Fruit fly (Drosophila melanogaster) whole organism, embryonic: ENCODE data around the gene BBIP1.

Experiments used
- ATbp ChIP-seq: fragments of 200-800 bp; sonication (Bioruptor generic); optimal IDR thresholded peaks from 2 replicates; lab custom pipeline; 2017; ENCODE audit warnings: missing biosample characterization, mild to moderate bottlenecking, missing genetic modification characterization, missing genetic modification reagents
- Bdp1 ChIP-seq: fragments of 200-800 bp; sonication (Bioruptor generic); optimal IDR thresholded peaks from 3 replicates; lab custom pipeline; 2016; ENCODE audit warnings: missing biosample characterization, missing genetic modification characterization
- BtbVII ChIP-seq: fragments of 200-800 bp; sonication (Bioruptor generic); optimal IDR thresholded peaks from 3 replicates; lab custom pipeline; 2017; ENCODE audit warnings: missing biosample characterization, mild to moderate bottlenecking, missing genetic modification characterization
- CG1024 ChIP-seq: fragments of 200-800 bp; sonication (Bioruptor generic); IDR thresholded peaks from 2 replicates; pipeline ENCODE4 v1.3.6; 2022; ENCODE audit warnings: missing biosample characterization, missing genetic modification characterization
- CG12104 ChIP-seq: fragments of 200-800 bp; sonication (Bioruptor generic); optimal IDR thresholded peaks from 3 replicates; lab custom pipeline; 2016; ENCODE audit warnings: missing biosample characterization, missing genetic modification characterization
- CG12155 ChIP-seq: fragments of 200-800 bp; sonication (Bioruptor generic); optimal IDR thresholded peaks from 3 replicates; lab custom pipeline; 2016; ENCODE audit warnings: missing biosample characterization, missing genetic modification characterization
- CG12391 ChIP-seq: fragments of 200-800 bp; sonication (Bioruptor generic); optimal IDR thresholded peaks from 3 replicates; lab custom pipeline; 2018; ENCODE audit warnings: missing biosample characterization, mild to moderate bottlenecking, missing genetic modification characterization, moderate library complexity
- CG12744 ChIP-seq: fragments of 200-800 bp; sonication (Bioruptor generic); optimal IDR thresholded peaks from 2 replicates; lab custom pipeline; 2016; ENCODE audit warnings: missing biosample characterization, missing genetic modification characterization
- CG12769 ChIP-seq: fragments of 200-800 bp; sonication (Bioruptor generic); optimal IDR thresholded peaks from 2 replicates; lab custom pipeline; 2019; ENCODE audit warnings: missing biosample characterization, mild to moderate bottlenecking, missing genetic modification characterization, moderate library complexity
- CG13424 ChIP-seq: fragments of 200-800 bp; sonication (Bioruptor generic); optimal IDR thresholded peaks from 2 replicates; lab custom pipeline; 2019; ENCODE audit warnings: missing biosample characterization, mild to moderate bottlenecking, missing genetic modification characterization, moderate library complexity
- CG13894 ChIP-seq: fragments of 200-800 bp; sonication (Bioruptor generic); optimal IDR thresholded peaks from 3 replicates; lab custom pipeline; 2018; ENCODE audit warnings: missing biosample characterization, mild to moderate bottlenecking, missing genetic modification characterization, moderate library complexity
- CG15601 ChIP-seq: fragments of 200-800 bp; sonication (Bioruptor generic); optimal IDR thresholded peaks from 3 replicates; lab custom pipeline; 2019; ENCODE audit warnings: missing biosample characterization, mild to moderate bottlenecking, missing genetic modification characterization, moderate library complexity
- CG17612 ChIP-seq: fragments of 200-800 bp; sonication (Bioruptor generic); IDR thresholded peaks from 2 replicates; pipeline ENCODE4 v1.3.6; 2022; ENCODE audit warnings: missing biosample characterization, missing genetic modification characterization
- CG17829 ChIP-seq: fragments of 200-800 bp; optimal IDR thresholded peaks from 2 replicates; lab custom pipeline; 2019; ENCODE audit warnings: missing biosample characterization, mild to moderate bottlenecking, missing genetic modification characterization, moderate library complexity
- CG2116 ChIP-seq: fragments of 200-800 bp; sonication (Bioruptor generic); optimal IDR thresholded peaks from 3 replicates; lab custom pipeline; 2018; ENCODE audit warnings: missing biosample characterization, mild to moderate bottlenecking, missing genetic modification characterization
- CG2889 ChIP-seq: fragments of 200-800 bp; sonication (Bioruptor generic); IDR thresholded peaks from 3 replicates; pipeline ENCODE4 v1.3.6; 2022; ENCODE audit warnings: missing biosample characterization, missing genetic modification characterization
- CG30020 ChIP-seq: fragments of 200-800 bp; optimal IDR thresholded peaks from 2 replicates; lab custom pipeline; 2019; ENCODE audit warnings: missing biosample characterization, mild to moderate bottlenecking, missing genetic modification characterization, moderate library complexity
- CG3281 ChIP-seq: fragments of 200-800 bp; sonication (Bioruptor generic); optimal IDR thresholded peaks from 3 replicates; lab custom pipeline; 2017; ENCODE audit warnings: missing biosample characterization, mild to moderate bottlenecking, missing genetic modification characterization
- CG34376 ChIP-seq: fragments of 200-800 bp; sonication (Bioruptor generic); optimal IDR thresholded peaks from 2 replicates; lab custom pipeline; 2018; ENCODE audit warnings: missing biosample characterization, mild to moderate bottlenecking, missing genetic modification characterization
- CG8359 ChIP-seq: fragments of 200-800 bp; sonication (Bioruptor generic); optimal IDR thresholded peaks from 2 replicates; lab custom pipeline; 2017; ENCODE audit warnings: missing biosample characterization, mild to moderate bottlenecking, missing genetic modification characterization, borderline replicate concordance
- CG8944 ChIP-seq: fragments of 200-800 bp; sonication (Bioruptor generic); optimal IDR thresholded peaks from 3 replicates; lab custom pipeline; 2016; ENCODE audit warnings: missing biosample characterization, missing genetic modification characterization
- CHES-1-like ChIP-seq: fragments of 200-800 bp; sonication (Bioruptor generic); optimal IDR thresholded peaks from 2 replicates; lab custom pipeline; 2016; ENCODE audit warnings: missing biosample characterization, missing genetic modification characterization
- Camta ChIP-seq: fragments of 200-800 bp; sonication (Bioruptor generic); optimal IDR thresholded peaks from 2 replicates; lab custom pipeline; 2016; ENCODE audit warnings: missing biosample characterization, missing genetic modification characterization
- D19A ChIP-seq: fragments of 200-800 bp; optimal IDR thresholded peaks from 3 replicates; lab custom pipeline; 2019; ENCODE audit warnings: missing biosample characterization, mild to moderate bottlenecking, missing genetic modification characterization, moderate library complexity
- D19B ChIP-seq: fragments of 200-800 bp; sonication (Bioruptor generic); optimal IDR thresholded peaks from 2 replicates; lab custom pipeline; 2017; ENCODE audit warnings: missing biosample characterization, mild to moderate bottlenecking, missing genetic modification characterization
- Dbx ChIP-seq: fragments of 200-800 bp; sonication (Bioruptor generic); IDR thresholded peaks from 3 replicates; pipeline ENCODE4 v1.3.6; 2022; ENCODE audit warnings: missing biosample characterization, missing genetic modification characterization
- Dll ChIP-seq: fragments of 200-800 bp; sonication (Bioruptor generic); IDR thresholded peaks from 4 replicates; pipeline ENCODE4 v1.3.6; 2022; ENCODE audit warnings: missing biosample characterization, missing genetic modification characterization; ENCODE audit not compliant: partially characterized antibody
- Lpt ChIP-seq: fragments of >200 bp; optimal IDR thresholded peaks from 2 replicates; lab custom pipeline; 2018; ENCODE audit warnings: missing biosample characterization, missing genetic modification characterization
- Mrtf ChIP-seq: fragments of 200-800 bp; sonication (Bioruptor generic); IDR thresholded peaks from 3 replicates; pipeline ENCODE4 v1.3.6; 2022; ENCODE audit warnings: missing biosample characterization, missing genetic modification characterization
- Myb ChIP-seq: fragments of 200-800 bp; sonication (Bioruptor generic); optimal IDR thresholded peaks from 2 replicates; lab custom pipeline; 2016; ENCODE audit warnings: missing biosample characterization, missing genetic modification characterization
- Ptx1 ChIP-seq: fragments of 200-800 bp; sonication (Bioruptor generic); IDR thresholded peaks from 2 replicates; pipeline ENCODE4 v1.3.6; 2022; ENCODE audit warnings: missing biosample characterization, missing genetic modification characterization
- Ssrp ChIP-seq: fragments of 200-800 bp; sonication (Bioruptor generic); optimal IDR thresholded peaks from 2 replicates; lab custom pipeline; 2018; ENCODE audit warnings: missing biosample characterization, mild to moderate bottlenecking, missing genetic modification characterization, moderate library complexity
- ase ChIP-seq: fragments of 200-800 bp; sonication (Bioruptor generic); IDR thresholded peaks from 3 replicates; pipeline ENCODE4 v1.3.6; 2022; ENCODE audit warnings: missing biosample characterization, missing genetic modification characterization
- bigmax ChIP-seq: fragments of 200-800 bp; sonication (Bioruptor generic); optimal IDR thresholded peaks from 2 replicates; lab custom pipeline; 2018; ENCODE audit warnings: missing biosample characterization, mild to moderate bottlenecking, missing genetic modification characterization
- cad ChIP-seq: fragments of >200 bp; optimal IDR thresholded peaks from 2 replicates; lab custom pipeline; 2017; ENCODE audit warnings: missing biosample characterization, missing genetic modification characterization
- ci ChIP-seq: fragments of 200-800 bp; sonication (Bioruptor generic); IDR thresholded peaks from 3 replicates; pipeline ENCODE4 v1.3.6; 2022; ENCODE audit warnings: missing biosample characterization, missing genetic modification characterization
- dm ChIP-seq: fragments of 200-800 bp; sonication (Bioruptor generic); optimal IDR thresholded peaks from 3 replicates; lab custom pipeline; 2016; ENCODE audit warnings: missing biosample characterization, missing genetic modification characterization
- gce ChIP-seq: fragments of 200-800 bp; sonication (Bioruptor generic); IDR thresholded peaks from 3 replicates; pipeline ENCODE4 v1.3.6; 2022; ENCODE audit warnings: missing biosample characterization, missing genetic modification characterization
- gcm2 ChIP-seq: fragments of 200-800 bp; sonication (Bioruptor generic); optimal IDR thresholded peaks from 2 replicates; lab custom pipeline; 2016; ENCODE audit warnings: missing biosample characterization, missing genetic modification characterization
- gsb ChIP-seq: fragments of 200-800 bp; sonication (Bioruptor generic); IDR thresholded peaks from 2 replicates; pipeline ENCODE4 v1.3.6; 2022; ENCODE audit warnings: missing biosample characterization, missing genetic modification characterization
- gt ChIP-seq: fragments of 200-800 bp; sonication (Bioruptor generic); IDR thresholded peaks from 2 replicates; pipeline ENCODE4 v1.3.6; 2022; ENCODE audit warnings: missing biosample characterization, missing genetic modification characterization
- ind ChIP-seq: fragments of 200-800 bp; sonication (Bioruptor generic); optimal IDR thresholded peaks from 3 replicates; lab custom pipeline; 2016; ENCODE audit warnings: missing biosample characterization, missing genetic modification characterization
- jing ChIP-seq: fragments of 200-800 bp; sonication (Bioruptor generic); optimal IDR thresholded peaks from 2 replicates; lab custom pipeline; 2018; ENCODE audit warnings: missing biosample characterization, mild to moderate bottlenecking, missing genetic modification characterization
- kni ChIP-seq: fragments of 200-800 bp; sonication (Bioruptor generic); optimal IDR thresholded peaks from 3 replicates; lab custom pipeline; 2017; ENCODE audit warnings: mild to moderate bottlenecking, missing biosample characterization, missing genetic modification reagents, missing genetic modification characterization
- mam ChIP-seq: fragments of 200-800 bp; sonication (Bioruptor generic); optimal IDR thresholded peaks from 3 replicates; lab custom pipeline; 2016; ENCODE audit warnings: missing biosample characterization, missing genetic modification characterization
- nau ChIP-seq: fragments of 200-800 bp; sonication (Bioruptor generic); optimal IDR thresholded peaks from 3 replicates; lab custom pipeline; 2017; ENCODE audit warnings: missing biosample characterization, mild to moderate bottlenecking, missing genetic modification characterization, missing genetic modification reagents
- phol ChIP-seq: fragments of 200-800 bp; sonication (Bioruptor generic); optimal IDR thresholded peaks from 3 replicates; lab custom pipeline; 2018; ENCODE audit warnings: missing biosample characterization, mild to moderate bottlenecking, missing genetic modification characterization, moderate library complexity
- pzg ChIP-seq: fragments of 200-800 bp; sonication (Bioruptor generic); optimal IDR thresholded peaks from 3 replicates; lab custom pipeline; 2018; ENCODE audit warnings: missing biosample characterization, mild to moderate bottlenecking, missing genetic modification characterization, moderate library complexity
- rib ChIP-seq: fragments of 200-800 bp; sonication (Bioruptor generic); IDR thresholded peaks from 2 replicates; pipeline ENCODE4 v1.3.6; 2022; ENCODE audit warnings: missing biosample characterization, missing genetic modification characterization
- slp2 ChIP-seq: fragments of 200-800 bp; sonication (Bioruptor generic); optimal IDR thresholded peaks from 2 replicates; lab custom pipeline; 2016; ENCODE audit warnings: missing biosample characterization, missing genetic modification characterization
- trh ChIP-seq: fragments of 200-800 bp; sonication (Bioruptor generic); optimal IDR thresholded peaks from 2 replicates; lab custom pipeline; 2016; ENCODE audit warnings: missing biosample characterization, missing genetic modification characterization
- vnd ChIP-seq: fragments of 200-800 bp; sonication (Bioruptor generic); IDR thresholded peaks from 3 replicates; pipeline ENCODE4 v1.3.6; 2022; ENCODE audit warnings: missing biosample characterization, missing genetic modification characterization; ENCODE audit not compliant: partially characterized antibody

Gene BBIP1

dm6 chr3R:9370413-9370812 is 33.8 kb upstream of the BBIP1 start (continued):
- no peak for TF ChIP-seq CG30020 (tag; lab: Kevin White, UChicago)
- peak; percentile 71; the same call in 2 of the 3 replicates for TF ChIP-seq Dbx (GFP tag; lab: Robert Waterston, UW)
- TF ChIP-seq mam, result peak; percentile 62
- peak; percentile 70 for TF ChIP-seq CG13424 (tag; lab: Kevin White, UChicago)
- no peak for TF ChIP-seq vnd
- TF ChIP-seq gce (GFP tag; lab: Robert Waterston, UW), result no peak
- TF ChIP-seq pzg (GFP tag; lab: Kevin White, UChicago), result no peak
- no peak for TF ChIP-seq CG15601 (tag; lab: Kevin White, UChicago)
- no peak for TF ChIP-seq CG13894
- peak; percentile 2 for TF ChIP-seq ATbp (GFP tag; lab: Kevin White, UChicago)
- TF ChIP-seq D19A, result peak; percentile 97
- TF ChIP-seq dm, result no peak
- TF ChIP-seq Camta (GFP tag; lab: Kevin White, UChicago), result peak; percentile 26
- peak; percentile 71 for TF ChIP-seq CG3281 (GFP tag; lab: Kevin White, UChicago)
- no peak for TF ChIP-seq CG12744
- no peak for TF ChIP-seq Bdp1 (GFP tag; lab: Kevin White, UChicago)
- TF ChIP-seq slp2 (GFP tag; lab: Kevin White, UChicago), result peak; percentile 12
- TF ChIP-seq CG17829 (tag; lab: Kevin White, UChicago), result peak; percentile 5
- no peak for TF ChIP-seq CG8359 (GFP tag; lab: Kevin White, UChicago)
- TF ChIP-seq rib (GFP tag; lab: Robert Waterston, UW), result no peak
- peak; percentile 65 for TF ChIP-seq BtbVII (GFP tag; lab: Kevin White, UChicago)
- TF ChIP-seq ase (GFP tag; lab: Robert Waterston, UW), result peak; percentile 27; the same call in 2 of the 3 replicates
- TF ChIP-seq gt (GFP tag; lab: Robert Waterston, UW), result no peak
- no peak for TF ChIP-seq Dll (GFP tag; lab: Robert Waterston, UW)
- TF ChIP-seq CHES-1-like, result no peak
- TF ChIP-seq Ssrp (tag; lab: Kevin White, UChicago), result no peak
- peak; percentile 34 for TF ChIP-seq D19B (GFP tag; lab: Kevin White, UChicago)
- TF ChIP-seq CG17612, result no peak
- TF ChIP-seq trh (GFP tag; lab: Kevin White, UChicago), result no peak
- TF ChIP-seq jing (GFP tag; lab: Kevin White, UChicago), result no peak
- TF ChIP-seq ind (GFP tag; lab: Kevin White, UChicago), result peak; percentile 49
- TF ChIP-seq CG12769 (tag; lab: Kevin White, UChicago), result peak; percentile 45
- peak; percentile 10 for TF ChIP-seq CG12104 (GFP tag; lab: Kevin White, UChicago)
- no peak for TF ChIP-seq nau (GFP tag; lab: Kevin White, UChicago)
- no peak for TF ChIP-seq CG1024 (GFP tag; lab: Robert Waterston, UW)
- TF ChIP-seq CG8944 (GFP tag; lab: Kevin White, UChicago), result no peak
- TF ChIP-seq kni (GFP tag; lab: Kevin White, UChicago), result no peak
- TF ChIP-seq Mrtf (GFP tag; lab: Robert Waterston, UW), result 0 out of 3 replicates have a peak, but pooled peaks have one; percentile 25
- no peak for TF ChIP-seq gsb (GFP tag; lab: Robert Waterston, UW)
- TF ChIP-seq CG2116 (GFP tag; lab: Kevin White, UChicago), result no peak
- TF ChIP-seq ci, result 0 out of 3 replicates have a peak, but pooled peaks have one; percentile 46
- peak; percentile 44 for TF ChIP-seq phol (tag; lab: Kevin White, UChicago)
- peak; percentile 31 for TF ChIP-seq gcm2 (GFP tag; lab: Kevin White, UChicago)
- no peak for TF ChIP-seq cad (GFP tag; lab: Kevin White, UChicago)
- peak; percentile 41 for TF ChIP-seq CG12155 (GFP tag; lab: Kevin White, UChicago)
- no peak for TF ChIP-seq CG34376 (GFP tag; lab: Kevin White, UChicago)
- TF ChIP-seq Myb (GFP tag; lab: Kevin White, UChicago), result peak; percentile 2
- TF ChIP-seq bigmax (GFP tag; lab: Kevin White, UChicago), result no peak
- no peak; the same call in 2 of the 3 replicates for TF ChIP-seq CG2889
- peak; percentile 69; the same call in 1 of the 2 replicates for TF ChIP-seq Ptx1 (GFP tag; lab: Robert Waterston, UW)
- TF ChIP-seq CG12391 (tag; lab: Kevin White, UChicago), result peak; percentile 58
- TF ChIP-seq Lpt (GFP tag; lab: Kevin White, UChicago), result no peak
